Worm (Caenorhabditis elegans) whole organism, late embryonic: ENCODE measurements around the gene sas-4.

Experiments
- C08G9.2 ChIP-seq: sonication (generic microtip); optimal IDR thresholded peaks from 2 replicates; lab custom pipeline; 2016; ENCODE audit warnings: mild to moderate bottlenecking, missing genetic modification characterization, moderate library complexity, missing compliant biosample characterization
- C38D4.7 ChIP-seq: fragments of 200-800 bp; sonication (Bioruptor generic); optimal IDR thresholded peaks from 2 replicates; lab custom pipeline; 2018; ENCODE audit warnings: mild to moderate bottlenecking, missing genetic modification characterization, moderate library complexity, missing compliant biosample characterization
- F13H6.1 ChIP-seq: sonication (generic microtip); optimal IDR thresholded peaks from 2 replicates; lab custom pipeline; 2016; ENCODE audit warnings: missing genetic modification characterization, missing compliant biosample characterization
- K02D7.2 ChIP-seq: sonication (generic microtip); optimal IDR thresholded peaks from 2 replicates; lab custom pipeline; 2017; ENCODE audit warnings: mild to moderate bottlenecking, missing genetic modification characterization, missing compliant biosample characterization
- K09A11.1 ChIP-seq: sonication (generic microtip); optimal IDR thresholded peaks from 2 replicates; lab custom pipeline; 2017; ENCODE audit warnings: antibody characterized with exemption, mild to moderate bottlenecking, missing genetic modification characterization, missing compliant biosample characterization; ENCODE audit not compliant: insufficient read depth
- Y22D7AL.16 ChIP-seq: sonication (generic microtip); optimal IDR thresholded peaks from 2 replicates; lab custom pipeline; 2016; ENCODE audit warnings: missing genetic modification characterization, missing compliant biosample characterization
- ceh-14 ChIP-seq: sonication (generic microtip); optimal IDR thresholded peaks from 2 replicates; lab custom pipeline; 2016; ENCODE audit warnings: missing genotype, missing genetic modification characterization, missing compliant biosample characterization
- ceh-2 ChIP-seq: sonication (generic microtip); optimal IDR thresholded peaks from 2 replicates; lab custom pipeline; 2016; ENCODE audit warnings: missing genotype, missing genetic modification characterization, missing compliant biosample characterization
- ceh-22 ChIP-seq: sonication (generic microtip); optimal IDR thresholded peaks from 2 replicates; lab custom pipeline; 2017; ENCODE audit warnings: missing biosample characterization, missing genetic modification characterization
- ceh-24 ChIP-seq: sonication (generic microtip); optimal IDR thresholded peaks from 2 replicates; lab custom pipeline; 2016; ENCODE audit warnings: mild to moderate bottlenecking, missing genetic modification characterization, missing compliant biosample characterization
- ceh-30 ChIP-seq: fragments of 150-350 bp; optimal IDR thresholded peaks from 2 replicates; lab custom pipeline; 2014; ENCODE audit warnings: missing biosample characterization, missing genetic modification characterization
- ceh-31 ChIP-seq: sonication (generic microtip); optimal IDR thresholded peaks from 2 replicates; lab custom pipeline; 2016; ENCODE audit warnings: missing genetic modification characterization, missing compliant biosample characterization
- ceh-34 ChIP-seq: sonication (generic microtip); optimal IDR thresholded peaks from 2 replicates; lab custom pipeline; 2016; ENCODE audit warnings: mild to moderate bottlenecking, missing genetic modification characterization, missing compliant biosample characterization
- ceh-45 ChIP-seq: fragments of 200-800 bp; sonication (Bioruptor generic); IDR thresholded peaks from 2 replicates; pipeline ENCODE4 v1.3.6; 2022; ENCODE audit warnings: missing genetic modification reagents, missing genetic modification characterization, missing compliant biosample characterization
- ceh-48 ChIP-seq: sonication (generic microtip); optimal IDR thresholded peaks from 2 replicates; lab custom pipeline; 2016; ENCODE audit warnings: missing genetic modification characterization, inconsistent platforms, missing compliant biosample characterization
- ceh-9 ChIP-seq: sonication (generic microtip); optimal IDR thresholded peaks from 2 replicates; lab custom pipeline; 2016; ENCODE audit warnings: mild to moderate bottlenecking, missing genetic modification characterization, inconsistent platforms, missing compliant biosample characterization
- che-1 ChIP-seq: sonication (generic microtip); optimal IDR thresholded peaks from 2 replicates; lab custom pipeline; 2016; ENCODE audit warnings: mild to moderate bottlenecking, missing genetic modification characterization, missing compliant biosample characterization
- dve-1 ChIP-seq: sonication (generic microtip); optimal IDR thresholded peaks from 2 replicates; lab custom pipeline; 2017; ENCODE audit warnings: antibody characterized with exemption, mild to moderate bottlenecking, missing genetic modification characterization, missing compliant biosample characterization
- elt-4 ChIP-seq: sonication (generic microtip); optimal IDR thresholded peaks from 2 replicates; lab custom pipeline; 2016; ENCODE audit warnings: missing genetic modification characterization, missing compliant biosample characterization
- ets-4 ChIP-seq: sonication (generic microtip); optimal IDR thresholded peaks from 2 replicates; lab custom pipeline; 2016; ENCODE audit warnings: missing genetic modification characterization, missing compliant biosample characterization
- hlh-13 ChIP-seq: fragments of 200-800 bp; sonication (Bioruptor generic); optimal IDR thresholded peaks from 2 replicates; lab custom pipeline; 2018; ENCODE audit warnings: mild to moderate bottlenecking, missing genetic modification characterization, missing compliant biosample characterization
- hlh-15 ChIP-seq: sonication (generic microtip); optimal IDR thresholded peaks from 2 replicates; lab custom pipeline; 2016; ENCODE audit warnings: missing genetic modification characterization, missing compliant biosample characterization
- hlh-30 ChIP-seq: sonication (generic microtip); optimal IDR thresholded peaks from 2 replicates; lab custom pipeline; 2017; ENCODE audit warnings: antibody characterized with exemption, missing genetic modification characterization, missing compliant biosample characterization; ENCODE audit not compliant: insufficient read depth
- hlh-6 ChIP-seq: sonication (generic microtip); optimal IDR thresholded peaks from 2 replicates; lab custom pipeline; 2016; ENCODE audit warnings: missing genotype, missing genetic modification characterization, missing compliant biosample characterization
- lim-6 ChIP-seq: sonication (generic microtip); optimal IDR thresholded peaks from 2 replicates; lab custom pipeline; 2016; ENCODE audit warnings: missing genetic modification characterization, missing compliant biosample characterization
- lin-11 ChIP-seq: fragments of 200-800 bp; sonication (Bioruptor generic); optimal IDR thresholded peaks from 2 replicates; lab custom pipeline; 2018; ENCODE audit warnings: mild to moderate bottlenecking, missing genetic modification characterization, missing compliant biosample characterization
- madf-2 ChIP-seq: sonication (generic microtip); optimal IDR thresholded peaks from 2 replicates; lab custom pipeline; 2017; ENCODE audit warnings: missing genetic modification characterization, missing compliant biosample characterization
- nfya-1 ChIP-seq: sonication (generic microtip); optimal IDR thresholded peaks from 2 replicates; lab custom pipeline; 2017; ENCODE audit warnings: missing genetic modification characterization, mild to moderate bottlenecking, missing compliant biosample characterization, antibody characterized with exemption, moderate library complexity
- odd-2 ChIP-seq: sonication (generic microtip); optimal IDR thresholded peaks from 2 replicates; lab custom pipeline; 2017; ENCODE audit warnings: antibody characterized with exemption, mild to moderate bottlenecking, missing genetic modification characterization, missing compliant biosample characterization
- pag-3 ChIP-seq: sonication (generic microtip); optimal IDR thresholded peaks from 2 replicates; lab custom pipeline; 2016; ENCODE audit warnings: missing compliant biosample characterization, missing genetic modification characterization, borderline replicate concordance
- pat-9 ChIP-seq: fragments of 200-800 bp; sonication (Bioruptor generic); optimal IDR thresholded peaks from 2 replicates; lab custom pipeline; 2018; ENCODE audit warnings: mild to moderate bottlenecking, missing genetic modification characterization, moderate library complexity, missing compliant biosample characterization
- pha-2 ChIP-seq: sonication (generic microtip); optimal IDR thresholded peaks from 2 replicates; lab custom pipeline; 2017; ENCODE audit warnings: mild to moderate bottlenecking, missing genetic modification characterization, missing compliant biosample characterization
- pha-4 ChIP-seq: fragments of 150-350 bp; optimal IDR thresholded peaks from 2 replicates; lab custom pipeline; 2018; ENCODE audit warnings: missing biosample characterization, missing genetic modification reagents, missing genetic modification characterization
- pros-1 ChIP-seq: fragments of 150-350 bp; optimal IDR thresholded peaks from 2 replicates; lab custom pipeline; 2014; ENCODE audit warnings: missing biosample characterization, missing genetic modification reagents, missing genetic modification characterization
- rnt-1 ChIP-seq: sonication (generic microtip); optimal IDR thresholded peaks from 2 replicates; lab custom pipeline; 2016; ENCODE audit warnings: missing genetic modification characterization, missing compliant biosample characterization
- sdc-2 ChIP-seq: sonication (generic microtip); optimal IDR thresholded peaks from 2 replicates; lab custom pipeline; 2016; ENCODE audit warnings: missing genotype, missing genetic modification characterization, missing compliant biosample characterization
- sox-2 ChIP-seq: fragments of 200-800 bp; sonication (Bioruptor generic); IDR thresholded peaks from 2 replicates; pipeline ENCODE4 v1.3.6; 2022; ENCODE audit warnings: missing genetic modification reagents, missing genetic modification characterization, missing compliant biosample characterization
- sox-4 ChIP-seq: sonication (generic microtip); optimal IDR thresholded peaks from 2 replicates; lab custom pipeline; 2017; ENCODE audit warnings: mild to moderate bottlenecking, missing genetic modification characterization, inconsistent platforms, missing compliant biosample characterization
- syd-9 ChIP-seq: sonication (generic microtip); optimal IDR thresholded peaks from 2 replicates; lab custom pipeline; 2016; ENCODE audit warnings: mild to moderate bottlenecking, missing genetic modification characterization, moderate library complexity, missing compliant biosample characterization
- ttx-3 ChIP-seq: sonication (generic microtip); optimal IDR thresholded peaks from 2 replicates; lab custom pipeline; 2016; ENCODE audit warnings: missing genetic modification reagents, missing genetic modification characterization, missing compliant biosample characterization
- unc-3 ChIP-seq, 2 experiments: fragments of 200-800 bp in 1 of 2; sonication (Bioruptor generic) in 1 of 2; sonication (generic microtip) in 1 of 2; conservative IDR thresholded peaks in 1 of 2; optimal IDR thresholded peaks in 1 of 2; 2 replicates each; pipeline versions ENCODE4 v1.3.6 to Lab custom; 2016 to 2022; ENCODE audit warnings: missing compliant biosample characterization in 2 of 2, missing genetic modification characterization in 2 of 2, missing genetic modification reagents in 1 of 2
- unc-42 ChIP-seq: sonication (generic microtip); optimal IDR thresholded peaks from 2 replicates; lab custom pipeline; 2016; ENCODE audit warnings: missing genotype, missing genetic modification characterization, missing compliant biosample characterization
- unc-55 ChIP-seq: sonication (generic microtip); optimal IDR thresholded peaks from 2 replicates; lab custom pipeline; 2017; ENCODE audit warnings: missing biosample characterization, missing genetic modification reagents, missing genetic modification characterization
- unc-86 ChIP-seq: sonication (generic microtip); optimal IDR thresholded peaks from 2 replicates; lab custom pipeline; 2016; ENCODE audit warnings: missing genetic modification characterization, missing compliant biosample characterization
- zip-5 ChIP-seq: sonication (generic microtip); optimal IDR thresholded peaks from 2 replicates; lab custom pipeline; 2016; ENCODE audit warnings: missing genetic modification characterization, missing compliant biosample characterization

Gene sas-4

ce11 chrIII:8318488-8318887 lies at the start of gene sas-4:
TSS of gene sas-4 (minus strand) at chrIII:8318588.
- TF ChIP-seq madf-2 (no peak), C38D4.7 (GFP tag; lab: Kevin White, UChicago) (no peak), pat-9 (tag; lab: Kevin White, UChicago) (no peak)

ce11 chrIII:8363253-8364061 lies 45.1 kb upstream of the sas-4 start, which contains the start of gene R05D3.3:
TSS of gene R05D3.3 (plus strand) at chrIII:8364011.
- no peak for TF ChIP-seq ceh-48 (tag; lab: Kevin White, UChicago)
- TF ChIP-seq hlh-13, result no peak
- no peak for TF ChIP-seq sox-4 (tag; lab: Kevin White, UChicago)
- TF ChIP-seq ceh-24 (tag; lab: Kevin White, UChicago), result no peak
- no peak for TF ChIP-seq che-1 (tag; lab: Kevin White, UChicago)
- TF ChIP-seq unc-3 (GFP tag; conservative IDR thresholded peaks at IDR 0.05; lab: Robert Waterston, UW), result no peak
- TF ChIP-seq unc-3 (tag; optimal IDR thresholded peaks at IDR 0.05; lab: Kevin White, UChicago), result no peak
- no peak for TF ChIP-seq unc-55 (GFP tag; lab: Kevin White, UChicago)
- TF ChIP-seq odd-2 (tag; lab: Kevin White, UChicago), result no peak
- TF ChIP-seq hlh-30 (tag; lab: Kevin White, UChicago), result no peak
- no peak for TF ChIP-seq ceh-22
- TF ChIP-seq K09A11.1 (tag; lab: Kevin White, UChicago), result no peak
- no peak for TF ChIP-seq sox-2
- TF ChIP-seq lim-6 (tag; lab: Kevin White, UChicago), result no peak

DNA sequence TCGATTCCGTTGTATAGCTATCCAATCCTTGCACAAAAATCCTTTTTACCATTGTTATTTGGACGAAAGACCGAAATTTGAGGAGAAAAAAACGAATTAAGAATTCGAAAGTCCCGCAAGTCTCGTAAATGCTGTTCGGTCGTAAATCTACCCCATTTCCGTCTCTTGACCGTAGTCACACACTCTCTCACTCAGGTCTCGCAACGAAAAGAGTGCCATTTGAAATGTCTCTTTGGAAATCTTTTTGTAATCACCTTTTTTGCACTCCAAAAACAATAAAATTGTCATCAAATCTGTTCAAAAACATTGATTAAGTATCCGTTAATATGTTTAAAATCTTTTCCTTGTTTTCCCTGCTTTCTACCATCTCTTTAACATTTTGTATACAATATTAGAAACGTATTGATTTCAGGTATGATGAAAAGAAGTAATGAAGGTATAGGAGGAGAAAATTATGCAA lies 39.9 kb upstream of the sas-4 start, which contains the start of the genes R05D3.8 and rfp-1:
TSS of gene R05D3.8 (minus strand) at position 115 of the 460 bp plus-strand sequence.
TSS of gene rfp-1 (plus strand) at position 410 of the 460 bp plus-strand sequence.
- TF ChIP-seq ceh-48 (tag; lab: Kevin White, UChicago) (no peak), hlh-15 (tag; lab: Kevin White, UChicago) (no peak), F13H6.1 (tag; lab: Kevin White, UChicago) (no peak), ceh-9 (no peak), ceh-14 (tag; lab: Kevin White, UChicago) (no peak), C08G9.2 (tag; lab: Kevin White, UChicago) (no peak), syd-9 (tag; lab: Kevin White, UChicago) (no peak), zip-5 (tag; lab: Kevin White, UChicago) (no peak), ceh-34 (tag; lab: Kevin White, UChicago) (no peak), ttx-3 (no peak), ets-4 (tag; lab: Kevin White, UChicago) (no peak), lim-6 (tag; lab: Kevin White, UChicago) (no peak), elt-4 (tag; lab: Kevin White, UChicago) (no peak), rnt-1 (tag; lab: Kevin White, UChicago) (peak; percentile 46), pha-2 (tag; lab: Kevin White, UChicago) (no peak), madf-2 (no peak), dve-1 (tag; lab: Kevin White, UChicago) (peak; percentile 44), K09A11.1 (tag; lab: Kevin White, UChicago) (peak; percentile 13), ceh-31 (peak; percentile 49), pros-1 (no peak), pag-3 (tag; lab: Kevin White, UChicago) (no peak), unc-86 (tag; lab: Kevin White, UChicago) (no peak), C38D4.7 (GFP tag; lab: Kevin White, UChicago) (no peak), hlh-6 (tag; lab: Kevin White, UChicago) (no peak), ceh-2 (no peak), unc-55 (GFP tag; lab: Kevin White, UChicago) (peak; percentile 52), unc-42 (tag; lab: Kevin White, UChicago) (peak; percentile 53), sdc-2 (tag; lab: Kevin White, UChicago) (no peak), ceh-22 (no peak), ceh-30 (tag; lab: Kevin White, UChicago) (peak; percentile 15), pha-4 (no peak), sox-2 (no peak), ceh-45 (GFP tag; lab: Robert Waterston, UW) (no peak), K02D7.2 (tag; lab: Kevin White, UChicago) (no peak), lin-11 (tag; lab: Kevin White, UChicago) (no peak), nfya-1 (tag; lab: Kevin White, UChicago) (peak; percentile 71), Y22D7AL.16 (tag; lab: Kevin White, UChicago) (no peak), hlh-30 (tag; lab: Kevin White, UChicago) (peak; percentile 40)
